Worm (Caenorhabditis elegans): ENCODE measurements around the gene T02G5.7.

T02G5.7 gene

DNA sequence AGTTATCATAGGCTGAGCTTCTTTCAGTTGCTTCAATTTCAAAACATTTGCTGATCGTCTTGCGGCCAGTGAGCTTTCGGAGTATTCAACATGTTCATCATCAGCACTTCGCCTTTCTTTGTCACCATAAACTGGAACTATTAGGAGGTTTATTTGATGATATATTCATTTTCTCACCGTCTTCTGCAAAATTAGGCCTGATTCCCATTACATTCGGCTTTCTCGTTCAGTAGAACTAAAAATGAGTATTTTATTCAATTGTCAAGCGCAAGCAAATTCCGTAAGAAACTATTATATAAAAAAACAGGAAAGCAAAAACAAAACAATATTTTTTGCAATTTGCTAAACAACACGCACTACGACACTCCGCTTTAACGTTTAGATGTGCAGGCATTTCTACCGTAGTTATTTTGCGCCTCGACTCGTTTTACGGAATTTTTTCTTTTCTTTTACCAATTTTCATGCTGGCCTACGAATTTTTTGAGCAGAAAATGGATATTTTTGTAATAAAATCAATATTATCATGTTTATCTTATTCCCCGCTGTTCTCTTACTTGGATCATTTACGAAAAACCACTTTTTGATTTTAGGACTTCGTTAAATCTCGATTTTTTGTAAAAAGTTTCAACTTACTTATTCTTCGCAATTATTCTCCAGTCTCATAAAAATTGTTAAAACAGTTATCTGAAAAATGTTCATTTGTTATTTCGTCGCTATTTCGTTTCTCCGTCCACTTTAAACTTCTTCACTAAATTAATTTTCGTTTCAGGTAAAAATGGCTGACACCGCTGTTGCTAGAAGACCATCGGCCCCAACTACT is 29.6 kb downstream of the T02G5.7 start, which contains the start of the genes farl-11 and rpl-33 (continued):
- TF ChIP-seq ztf-11 (tag; optimal IDR thresholded peaks at IDR 0.05) (peak in 1 of 2 experiments; percentile 57), zip-4 (GFP tag; optimal IDR thresholded peaks at IDR 0.05) (no peak), efl-1 (optimal IDR thresholded peaks at IDR 0.05) (peak; percentile 84 to 86), efl-1 (GFP tag; optimal IDR thresholded peaks at IDR 0.05 in 1 of 2) (peak; percentile 79 to 97), irx-1 (tag; optimal IDR thresholded peaks at IDR 0.05) (peak; percentile 43), lin-15B (tag; optimal IDR thresholded peaks at IDR 0.05) (peak; percentile 98), ceh-8 (GFP tag; optimal IDR thresholded peaks at IDR 0.05) (no peak), pqm-1 (tag; optimal IDR thresholded peaks at IDR 0.05) (no peak), egl-27 (tag; optimal IDR thresholded peaks at IDR 0.05) (no peak), nhr-76 (tag; optimal IDR thresholded peaks at IDR 0.05) (no peak), blmp-1 (tag; optimal IDR thresholded peaks at IDR 0.05) (peak; percentile 84), nhr-19 (GFP tag; conservative IDR thresholded peaks at IDR 0.05) (peak; percentile 77), aha-1 (tag; optimal IDR thresholded peaks at IDR 0.05) (no peak), tlp-1 (tag; optimal IDR thresholded peaks at IDR 0.05) (no peak), tbx-2 (tag; optimal IDR thresholded peaks at IDR 0.05) (peak; percentile 81), nhr-90 (tag; optimal IDR thresholded peaks at IDR 0.05; ENCODE audit: poor library complexity) (peak; percentile 68), C34B4.2 (tag; optimal IDR thresholded peaks at IDR 0.05) (no peak), snu-23 (GFP tag; optimal IDR thresholded peaks at IDR 0.05) (peak; percentile 92), elt-2 (tag; optimal IDR thresholded peaks at IDR 0.05) (peak; percentile 15), fkh-10 (GFP tag; optimal IDR thresholded peaks at IDR 0.05) (peak; percentile 33), jun-1 (tag; optimal IDR thresholded peaks at IDR 0.05) (peak; percentile 60), lin-35 (GFP tag; optimal IDR thresholded peaks at IDR 0.05) (peak; percentile 83 to 93), mdl-1 (tag; optimal IDR thresholded peaks at IDR 0.05) (peak in 1 of 2 experiments; percentile 65), sox-4 (tag; optimal IDR thresholded peaks at IDR 0.05) (peak; percentile 45), efl-3 (GFP tag; optimal IDR thresholded peaks at IDR 0.05) (no peak), dsc-1 (tag; optimal IDR thresholded peaks at IDR 0.05) (peak; percentile 64), dpl-1 (GFP tag; optimal IDR thresholded peaks at IDR 0.05) (peak; percentile 75 to 83 (median 81)), C04F5.9 (tag; optimal IDR thresholded peaks at IDR 0.05) (peak; percentile 58), Y116A8C.19 (tag; optimal IDR thresholded peaks at IDR 0.05; ENCODE audit: borderline replicate concordance) (no peak), lin-39 (tag; optimal IDR thresholded peaks at IDR 0.05) (peak; percentile 30), ceh-90 (tag; optimal IDR thresholded peaks at IDR 0.05) (no peak), sptf-1 (tag; optimal IDR thresholded peaks at IDR 0.05) (no peak), nhr-84 (tag; optimal IDR thresholded peaks at IDR 0.05) (no peak), rnt-1 (tag; optimal IDR thresholded peaks at IDR 0.05) (peak; percentile 78), pag-3 (tag; optimal IDR thresholded peaks at IDR 0.05; ENCODE audit: borderline replicate concordance, insufficient read depth) (no peak), nhr-20 (tag; optimal IDR thresholded peaks at IDR 0.05) (peak; percentile 86), hpl-2 (GFP tag; optimal IDR thresholded peaks at IDR 0.05) (peak; percentile 52)

DNA sequence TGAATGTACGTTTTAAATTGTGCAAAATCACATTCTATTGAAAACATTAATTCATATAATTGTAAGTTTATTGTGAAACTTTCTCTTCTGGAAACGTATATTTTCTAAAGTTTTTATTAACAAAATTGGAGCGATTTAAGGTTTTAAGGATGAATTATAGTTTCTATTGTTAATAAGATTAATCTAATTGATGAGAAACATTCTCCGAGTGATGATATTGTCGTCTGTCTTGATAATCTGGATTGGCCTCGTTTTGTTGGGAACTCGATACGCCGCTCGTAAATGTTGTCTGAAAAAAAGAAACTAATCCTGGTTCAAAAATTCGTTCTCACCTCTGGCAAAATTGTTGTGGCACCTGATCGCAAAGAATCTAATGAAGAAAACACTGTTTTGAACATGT is 30.9 kb downstream of the T02G5.7 start:
- TF ChIP-seq elt-3 (tag; optimal IDR thresholded peaks at IDR 0.05) = no peak
- no peak for TF ChIP-seq blmp-1 (tag; optimal IDR thresholded peaks at IDR 0.05)
- no peak for TF ChIP-seq pqm-1 (tag; optimal IDR thresholded peaks at IDR 0.05)
- no peak for TF ChIP-seq zag-1 (tag; optimal IDR thresholded peaks at IDR 0.05)

DNA sequence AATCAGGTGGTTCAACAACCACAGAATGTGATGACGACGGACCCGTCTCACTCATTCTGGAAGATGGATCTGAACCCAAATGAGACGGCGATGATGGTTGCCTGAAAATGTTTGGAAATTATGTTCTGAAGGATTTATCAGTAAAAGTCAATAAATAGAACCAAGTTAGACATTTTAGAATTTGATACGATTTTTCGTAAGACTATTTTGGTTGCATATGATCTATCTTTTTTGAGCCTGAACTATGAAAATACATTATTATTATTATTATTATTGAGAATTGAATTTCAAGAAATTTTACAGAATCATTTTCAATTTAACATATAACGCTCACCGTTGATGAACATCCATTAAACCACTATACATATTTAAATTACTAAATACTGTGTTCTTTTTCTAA is 34.5 kb downstream of the T02G5.7 start, which contains the start of gene F10E7.9:
TSS of gene F10E7.9 (minus strand) at position 101 of the 400 bp plus-strand sequence.
- TF ChIP-seq swsn-7 (tag; optimal IDR thresholded peaks at IDR 0.05) = no peak

Measured in whole organism, L1 larva.